Worm (Caenorhabditis elegans): Measurements from ENCODE around the gene nhr-35.

DNA sequence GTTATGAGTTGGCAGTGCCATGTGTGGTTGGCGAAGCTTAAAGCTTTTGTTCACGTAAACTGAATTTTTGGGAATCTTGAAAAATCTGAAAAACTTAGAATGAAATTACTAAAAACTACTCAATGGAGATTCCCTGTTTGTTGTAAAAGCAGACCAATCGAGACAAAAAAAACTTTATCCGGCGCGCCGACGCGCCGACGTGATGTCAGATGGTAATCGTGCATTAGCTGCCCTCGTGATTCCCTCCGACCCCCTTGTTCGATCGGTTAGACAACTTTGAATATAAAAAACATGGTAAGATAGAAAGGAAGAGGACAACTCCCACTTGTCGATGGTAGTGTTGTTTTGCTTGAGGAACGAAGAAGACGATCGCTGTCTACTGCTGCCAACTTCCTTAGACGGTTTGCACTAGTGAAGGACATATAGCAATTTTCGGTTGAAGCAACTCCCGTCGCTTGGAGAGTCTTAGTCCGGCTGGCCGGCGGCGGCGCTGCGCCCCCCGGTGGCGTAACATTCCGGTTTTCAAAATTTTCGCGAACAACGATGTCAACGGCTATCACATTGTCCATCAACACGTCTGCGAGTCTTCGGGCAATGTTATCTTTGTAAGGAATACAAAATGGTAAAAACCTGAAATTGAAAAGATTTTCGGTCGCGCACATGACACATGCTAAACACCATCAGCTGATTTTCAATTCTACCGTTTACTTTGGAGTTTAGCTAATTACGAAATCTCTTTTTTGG lies 17.5 kb downstream of the nhr-35 start, which contains the start of gene C07A12.18:
- TF ChIP-seq unc-62 (GFP tag; optimal IDR thresholded peaks at IDR 0.05), result no peak
- no peak for TF ChIP-seq lsy-2 (tag; optimal IDR thresholded peaks at IDR 0.05)
- TF ChIP-seq nhr-28 (tag; optimal IDR thresholded peaks at IDR 0.05), result no peak
- TF ChIP-seq cnd-1 (tag; optimal IDR thresholded peaks at IDR 0.05), result no peak
- no peak for TF ChIP-seq tbx-8 (GFP tag; optimal IDR thresholded peaks at IDR 0.05)
- no peak for TF ChIP-seq mep-1 (tag; optimal IDR thresholded peaks at IDR 0.05)
- TF ChIP-seq ztf-11 (tag; optimal IDR thresholded peaks at IDR 0.05), result no peak
- TF ChIP-seq unc-39 (tag; optimal IDR thresholded peaks at IDR 0.05), result no peak
- TF ChIP-seq ceh-43 (GFP tag; optimal IDR thresholded peaks at IDR 0.05), result no peak
- no peak for TF ChIP-seq lin-13 (tag; optimal IDR thresholded peaks at IDR 0.05)
- no peak for TF ChIP-seq nhr-237 (tag; optimal IDR thresholded peaks at IDR 0.05)
- TF ChIP-seq M03D4.4 (tag; optimal IDR thresholded peaks at IDR 0.05), result no peak
- no peak for TF ChIP-seq blmp-1 (tag; optimal IDR thresholded peaks at IDR 0.05)
- no peak for TF ChIP-seq zip-8 (tag; optimal IDR thresholded peaks at IDR 0.05)
